Fruit fly (Drosophila melanogaster): Measurements from ENCODE around the gene croc.

dm6 chr3L:21450486-21450885 lies 25.8 kb downstream of the croc start:
- TF ChIP-seq psq (optimal IDR thresholded peaks at IDR 0.05): no peak
- TF ChIP-seq insv (optimal IDR thresholded peaks at IDR 0.05): no peak
- no peak for TF ChIP-seq Sin3A (optimal IDR thresholded peaks at IDR 0.05)
